Worm (Caenorhabditis elegans) whole organism, L1 larva: ENCODE measurements around the gene T01G5.7.

Source experiments
- F16B12.6 ChIP-seq: fragments of 150-350 bp; optimal IDR thresholded peaks from 2 replicates; lab custom pipeline; 2014; ENCODE audit warnings: missing biosample characterization, missing genetic modification characterization
- aha-1 ChIP-seq: fragments of 150-350 bp; optimal IDR thresholded peaks from 2 replicates; lab custom pipeline; 2014; ENCODE audit warnings: missing biosample characterization, missing genetic modification characterization
- alr-1 ChIP-seq: fragments of 200-800 bp; sonication (Bioruptor generic); optimal IDR thresholded peaks from 2 replicates; lab custom pipeline; 2018; ENCODE audit warnings: borderline replicate concordance, mild to moderate bottlenecking, missing genetic modification characterization, missing compliant biosample characterization
- ceh-63 ChIP-seq: fragments of 200-800 bp; sonication (Bioruptor generic); optimal IDR thresholded peaks from 2 replicates; lab custom pipeline; 2018; ENCODE audit warnings: mild to moderate bottlenecking, missing genetic modification characterization, missing compliant biosample characterization
- ceh-88 ChIP-seq: fragments of 200-800 bp; sonication (Bioruptor generic); IDR thresholded peaks from 2 replicates; pipeline ENCODE4 v1.3.6; 2022; ENCODE audit warnings: missing genetic modification characterization, missing compliant biosample characterization
- ceh-90 ChIP-seq: sonication (generic microtip); optimal IDR thresholded peaks from 2 replicates; lab custom pipeline; 2016; ENCODE audit warnings: missing genetic modification characterization, missing compliant biosample characterization
- dpl-1 ChIP-seq, 3 experiments: fragments of 150-350 bp in 2 of 3; sonication (generic microtip) in 1 of 3; optimal IDR thresholded peaks; 2 replicates each; lab custom pipeline; 2014 to 2017; ENCODE audit warnings: missing biosample characterization in 3 of 3, missing genetic modification characterization in 3 of 3, missing genetic modification reagents in 3 of 3
- efl-1 ChIP-seq, 4 experiments: fragments of 150-350 bp; optimal IDR thresholded peaks in 3 of 4; peaks in 1 of 4; 1 replicate in 1 of 4; 2 replicates in 3 of 4; lab custom pipeline; 2014; ENCODE audit warnings: missing biosample characterization in 2 of 4, missing genetic modification characterization in 2 of 4, missing genetic modification reagents in 2 of 4
- egl-13 ChIP-seq: sonication (generic microtip); optimal IDR thresholded peaks from 2 replicates; lab custom pipeline; 2016; ENCODE audit warnings: missing genotype, missing genetic modification reagents, missing genetic modification characterization, missing compliant biosample characterization
- elt-2 ChIP-seq: sonication (generic microtip); optimal IDR thresholded peaks from 2 replicates; lab custom pipeline; 2016; ENCODE audit warnings: missing genetic modification characterization, mild to moderate bottlenecking, inconsistent platforms, missing compliant biosample characterization, missing genetic modification reagents
- elt-3 ChIP-seq, 6 experiments: fragments of 150-350 bp in 1 of 6; sonication (generic microtip); optimal IDR thresholded peaks; 2 replicates each; lab custom pipeline; 2017 to 2018; ENCODE audit warnings: missing biosample characterization in 6 of 6, missing genetic modification characterization in 6 of 6, inconsistent platforms in 1 of 6
- ets-5 ChIP-seq: fragments of 200-800 bp; sonication (Bioruptor generic); IDR thresholded peaks from 2 replicates; pipeline ENCODE4 v1.3.6; 2022; ENCODE audit warnings: missing genetic modification characterization, missing compliant biosample characterization
- fkh-8 ChIP-seq: sonication (generic microtip); optimal IDR thresholded peaks from 2 replicates; lab custom pipeline; 2016; ENCODE audit warnings: mild to moderate bottlenecking, missing genetic modification characterization, missing compliant biosample characterization
- grh-1 ChIP-seq: fragments of 200-800 bp; sonication (Bioruptor generic); IDR thresholded peaks from 2 replicates; pipeline ENCODE4 v1.3.6; 2022; ENCODE audit warnings: missing genetic modification reagents, missing genetic modification characterization, missing compliant biosample characterization
- hlh-4 ChIP-seq: sonication (generic microtip); optimal IDR thresholded peaks from 2 replicates; lab custom pipeline; 2016; ENCODE audit warnings: mild to moderate bottlenecking, missing genetic modification characterization, missing compliant biosample characterization
- hpl-2 ChIP-seq: fragments of 150-350 bp; optimal IDR thresholded peaks from 2 replicates; lab custom pipeline; 2014; ENCODE audit warnings: missing biosample characterization, missing genetic modification reagents, missing genetic modification characterization
- irx-1 ChIP-seq: sonication (generic microtip); optimal IDR thresholded peaks from 2 replicates; lab custom pipeline; 2016; ENCODE audit warnings: missing genetic modification characterization, missing compliant biosample characterization
- isw-1 ChIP-seq: fragments of 200-800 bp; sonication (Bioruptor generic); IDR thresholded peaks from 2 replicates; pipeline ENCODE4 v1.3.6; 2022; ENCODE audit warnings: missing genetic modification characterization, missing compliant biosample characterization
- lin-13 ChIP-seq: fragments of 150-350 bp; optimal IDR thresholded peaks from 2 replicates; lab custom pipeline; 2014; ENCODE audit warnings: missing biosample characterization, missing genetic modification reagents, missing genetic modification characterization
- lin-15B ChIP-seq: fragments of 150-350 bp; sonication (generic microtip); optimal IDR thresholded peaks from 3 replicates; lab custom pipeline; 2014; ENCODE audit warnings: missing biosample characterization, missing genetic modification characterization
- lin-39 ChIP-seq: fragments of 150-350 bp; optimal IDR thresholded peaks from 2 replicates; lab custom pipeline; 2014; ENCODE audit warnings: missing biosample characterization, missing genetic modification reagents, missing genetic modification characterization
- lir-3 ChIP-seq: sonication (generic microtip); optimal IDR thresholded peaks from 2 replicates; lab custom pipeline; 2016; ENCODE audit warnings: mild to moderate bottlenecking, missing genetic modification characterization, moderate library complexity, missing compliant biosample characterization; ENCODE audit not compliant: poor library complexity
- lsy-2 ChIP-seq, 2 experiments: fragments of 150-350 bp; optimal IDR thresholded peaks; 2 replicates each; lab custom pipeline; 2014; ENCODE audit warnings: missing biosample characterization in 2 of 2, missing genetic modification characterization in 2 of 2
- mdl-1 ChIP-seq, 2 experiments: fragments of 150-350 bp; optimal IDR thresholded peaks; 2 replicates each; lab custom pipeline; 2014 to 2017; ENCODE audit warnings: missing biosample characterization in 2 of 2, missing genetic modification characterization in 2 of 2, inconsistent platforms in 1 of 2
- mep-1 ChIP-seq: fragments of 150-350 bp; optimal IDR thresholded peaks from 2 replicates; lab custom pipeline; 2014; ENCODE audit warnings: missing biosample characterization, missing genetic modification characterization
- nhr-11 ChIP-seq: fragments of 150-350 bp; optimal IDR thresholded peaks from 2 replicates; lab custom pipeline; 2014; ENCODE audit warnings: missing biosample characterization, missing genetic modification characterization
- nhr-12 ChIP-seq: sonication (generic microtip); optimal IDR thresholded peaks from 2 replicates; lab custom pipeline; 2017; ENCODE audit warnings: missing biosample characterization, missing genetic modification characterization
- nhr-19 ChIP-seq: fragments of 200-800 bp; sonication (Bioruptor generic); conservative IDR thresholded peaks from 2 replicates; pipeline ENCODE4 v1.3.6; 2022; ENCODE audit warnings: missing genetic modification characterization, missing compliant biosample characterization
- nhr-71 ChIP-seq: sonication (generic microtip); optimal IDR thresholded peaks from 2 replicates; lab custom pipeline; 2016; ENCODE audit warnings: mild to moderate bottlenecking, missing genetic modification characterization, moderate library complexity, missing compliant biosample characterization
- nhr-77 ChIP-seq: fragments of 150-350 bp; optimal IDR thresholded peaks from 2 replicates; lab custom pipeline; 2014; ENCODE audit warnings: missing biosample characterization, missing genetic modification characterization
- nhr-90 ChIP-seq: sonication (generic microtip); optimal IDR thresholded peaks from 2 replicates; lab custom pipeline; 2016; ENCODE audit warnings: mild to moderate bottlenecking, missing genetic modification characterization, missing compliant biosample characterization; ENCODE audit not compliant: poor library complexity
- pqm-1 ChIP-seq: sonication (generic microtip); optimal IDR thresholded peaks from 3 replicates; lab custom pipeline; 2017; ENCODE audit warnings: missing biosample characterization, missing genetic modification characterization
- rnt-1 ChIP-seq: sonication (generic microtip); optimal IDR thresholded peaks from 2 replicates; lab custom pipeline; 2016; ENCODE audit warnings: mild to moderate bottlenecking, missing genetic modification characterization, moderate library complexity, missing compliant biosample characterization
- sptf-1 ChIP-seq: fragments of 150-350 bp; optimal IDR thresholded peaks from 2 replicates; lab custom pipeline; 2014; ENCODE audit warnings: missing biosample characterization, missing genetic modification characterization
- swsn-7 ChIP-seq: sonication (generic microtip); optimal IDR thresholded peaks from 2 replicates; lab custom pipeline; 2016; ENCODE audit warnings: missing genetic modification characterization, missing compliant biosample characterization
- tbx-2 ChIP-seq: sonication (generic microtip); optimal IDR thresholded peaks from 2 replicates; lab custom pipeline; 2016; ENCODE audit warnings: missing genetic modification characterization, missing compliant biosample characterization
- tlp-1 ChIP-seq: fragments of 150-350 bp; optimal IDR thresholded peaks from 2 replicates; lab custom pipeline; 2014; ENCODE audit warnings: missing biosample characterization, missing genetic modification characterization
- unc-130 ChIP-seq: fragments of 150-350 bp; optimal IDR thresholded peaks from 2 replicates; lab custom pipeline; 2017; ENCODE audit warnings: missing biosample characterization, missing genetic modification characterization, inconsistent platforms
- unc-62 ChIP-seq: fragments of 150-350 bp; optimal IDR thresholded peaks from 2 replicates; lab custom pipeline; 2014; ENCODE audit warnings: missing biosample characterization, missing genetic modification reagents, missing genetic modification characterization
- xbp-1 ChIP-seq: sonication (generic microtip); optimal IDR thresholded peaks from 2 replicates; lab custom pipeline; 2016; ENCODE audit warnings: missing genetic modification characterization, missing compliant biosample characterization
- zag-1 ChIP-seq: fragments of 150-350 bp; optimal IDR thresholded peaks from 2 replicates; lab custom pipeline; 2014; ENCODE audit warnings: missing biosample characterization, missing genetic modification characterization
- ztf-11 ChIP-seq, 2 experiments: sonication (generic microtip); optimal IDR thresholded peaks; 2 replicates each; lab custom pipeline; 2016 to 2017; ENCODE audit warnings: missing genetic modification characterization in 2 of 2, missing biosample characterization in 1 of 2, missing compliant biosample characterization in 1 of 2

Gene T01G5.7

ce11 chrV:15127413-15127812, 15.7 kb downstream of the T01G5.7 start, which contains the start of gene srj-27:
Gene srj-27 (minus strand): TSS chrV:15127513.
- TF ChIP-seq grh-1 (GFP tag; lab: Robert Waterston, UW) = no peak
- no peak for TF ChIP-seq rnt-1 (tag; lab: Kevin White, UChicago)
- no peak for TF ChIP-seq unc-62 (GFP tag; lab: Kevin White, UChicago)
- no peak for TF ChIP-seq ztf-11 (tag; optimal IDR thresholded peaks at IDR 0.05; lab: Kevin White, UChicago)
- no peak for TF ChIP-seq nhr-90
- TF ChIP-seq mdl-1 (tag; optimal IDR thresholded peaks at IDR 0.05; lab: Kevin White, UChicago) = no peak
- TF ChIP-seq zag-1 = no peak
- no peak for TF ChIP-seq isw-1 (GFP tag; lab: Robert Waterston, UW)
- no peak for TF ChIP-seq lin-15B (tag; lab: Kevin White, UChicago)
- no peak for TF ChIP-seq irx-1
- no peak for TF ChIP-seq ceh-63 (GFP tag; lab: Kevin White, UChicago)
- TF ChIP-seq hlh-4 (tag; lab: Kevin White, UChicago) = no peak
- TF ChIP-seq ets-5 = no peak
- TF ChIP-seq nhr-11 (tag; lab: Kevin White, UChicago) = no peak
- no peak for TF ChIP-seq lsy-2 (tag; optimal IDR thresholded peaks at IDR 0.05; lab: Kevin White, UChicago)
- no peak for TF ChIP-seq nhr-77 (tag; lab: Kevin White, UChicago)
- TF ChIP-seq xbp-1 (tag; lab: Kevin White, UChicago) = no peak
- TF ChIP-seq F16B12.6 (tag; lab: Kevin White, UChicago) = no peak
- no peak for TF ChIP-seq unc-130 (tag; lab: Kevin White, UChicago)
- TF ChIP-seq lir-3 (tag; lab: Kevin White, UChicago) = no peak

DNA sequence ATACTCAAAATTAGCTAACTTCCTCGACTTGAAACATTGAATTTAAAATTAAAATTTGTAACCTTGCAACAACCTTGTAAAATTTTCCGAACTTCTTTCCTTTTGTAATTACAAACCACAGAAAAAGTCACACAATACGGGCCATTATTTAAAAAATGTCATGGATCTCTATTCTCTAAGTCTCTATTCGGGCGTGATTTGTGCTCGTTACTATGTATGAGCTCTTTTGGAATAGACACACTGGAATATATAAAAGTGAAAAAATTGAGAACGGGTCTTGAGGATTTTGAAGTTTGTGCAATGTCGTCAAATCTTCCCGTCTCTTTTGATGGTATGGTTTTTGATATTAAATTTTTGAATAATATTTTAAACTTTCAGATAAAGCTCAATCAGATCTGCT, 16.2 kb downstream of the T01G5.7 start, which contains the start of gene srr-7:
Gene srr-7 (plus strand): TSS at position 301 of the 400 bp plus-strand sequence.
- no peak for TF ChIP-seq aha-1
- TF ChIP-seq egl-13 (tag; lab: Kevin White, UChicago) = no peak
- TF ChIP-seq nhr-71 = no peak
- no peak for TF ChIP-seq hpl-2 (GFP tag; lab: Kevin White, UChicago)
- no peak for TF ChIP-seq mdl-1 (tag; optimal IDR thresholded peaks at IDR 0.05; lab: Kevin White, UChicago)
- no peak for TF ChIP-seq elt-2
- TF ChIP-seq elt-3 (tag; optimal IDR thresholded peaks at IDR 0.05; lab: Kevin White, UChicago) = no peak
- no peak for TF ChIP-seq tbx-2 (tag; lab: Kevin White, UChicago)
- TF ChIP-seq lin-39 = no peak
- TF ChIP-seq pqm-1 (tag; lab: Kevin White, UChicago) = no peak
- TF ChIP-seq, all 84 proteins: peak for 0

- TF ChIP-seq efl-1 (optimal IDR thresholded peaks at IDR 0.05; lab: Kevin White, UChicago) = no peak
- peak in 1 of 2 experiments; percentile 39 for TF ChIP-seq efl-1 (GFP tag; optimal IDR thresholded peaks at IDR 0.05 in 1 of 2; lab: Kevin White, UChicago)
- no peak for TF ChIP-seq dpl-1 (GFP tag; optimal IDR thresholded peaks at IDR 0.05; lab: Kevin White, UChicago)
- no peak for TF ChIP-seq nhr-19
- no peak for TF ChIP-seq fkh-8 (tag; lab: Kevin White, UChicago)
These were observed 20.7 kb downstream of the T01G5.7 start, which contains the start of gene str-171 for ce11 chrV:15132423-15132822. Gene str-171 (minus strand): TSS chrV:15132523.

DNA sequence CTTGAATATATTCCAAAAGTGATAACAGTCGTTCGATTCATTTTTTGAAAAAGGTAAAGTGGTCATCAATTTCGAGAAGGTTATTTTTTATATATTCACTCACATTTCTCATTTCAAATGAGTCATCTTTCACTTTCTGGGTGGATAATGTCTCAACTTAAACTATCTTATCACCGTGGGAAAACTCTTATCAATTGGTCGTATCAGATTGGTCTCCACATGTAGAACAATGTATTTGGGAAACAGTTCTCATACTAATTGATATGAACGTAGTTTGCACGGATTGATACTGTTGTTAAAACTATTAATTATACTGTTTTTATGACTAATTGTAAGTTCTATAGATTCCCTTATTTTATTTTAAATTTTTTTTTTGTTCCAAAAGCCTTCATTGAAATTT, 22.1 kb downstream of the T01G5.7 start:
- TF ChIP-seq xbp-1 (tag; lab: Kevin White, UChicago) = no peak
- TF ChIP-seq F16B12.6 (tag; lab: Kevin White, UChicago) = no peak
- no peak for TF ChIP-seq lin-15B (tag; lab: Kevin White, UChicago)
- TF ChIP-seq ceh-88 (GFP tag; lab: Robert Waterston, UW) = no peak
- TF ChIP-seq alr-1 = no peak
- no peak for TF ChIP-seq swsn-7 (tag; lab: Kevin White, UChicago)
- peak in 1 of 6 experiments; percentile 14 for TF ChIP-seq elt-3 (tag; optimal IDR thresholded peaks at IDR 0.05; lab: Kevin White, UChicago)
- peak; percentile 45 for TF ChIP-seq elt-2
- TF ChIP-seq sptf-1 (tag; lab: Kevin White, UChicago) = no peak
- no peak for TF ChIP-seq pqm-1 (tag; lab: Kevin White, UChicago)
- no peak for TF ChIP-seq lin-13
- TF ChIP-seq ceh-63 (GFP tag; lab: Kevin White, UChicago) = no peak
- TF ChIP-seq mep-1 (tag; lab: Kevin White, UChicago) = no peak
- TF ChIP-seq tlp-1 (tag; lab: Kevin White, UChicago) = no peak
- no peak for TF ChIP-seq nhr-12 (tag; lab: Kevin White, UChicago)
- no peak for TF ChIP-seq ceh-90
